Worm (Caenorhabditis elegans) whole organism, midembryonic: ENCODE measurements around the gene Y105C5A.10.
A peak's percentile ranks its signal among the peaks of the same experiment; 100 is the strongest.
"Not testable (repeated sequence)": the region's sequence is repeated elsewhere in the genome, so short reads cannot be mapped to it uniquely, and the experiment has no call there.

Experiments used
- flt-1 ChIP-seq: fragments of 200-800 bp; sonication (Bioruptor generic); IDR thresholded peaks from 2 replicates; pipeline ENCODE4 v1.3.6; 2022; ENCODE audit warnings: missing genetic modification characterization, missing compliant biosample characterization
- med-1 ChIP-seq: sonication (generic microtip); optimal IDR thresholded peaks from 2 replicates; lab custom pipeline; 2017; ENCODE audit warnings: missing genetic modification characterization, mild to moderate bottlenecking, missing compliant biosample characterization, antibody characterized with exemption, missing genetic modification reagents; ENCODE audit not compliant: insufficient read depth
- ref-1 ChIP-seq: fragments of 200-800 bp; sonication (Bioruptor generic); conservative IDR thresholded peaks from 2 replicates; pipeline ENCODE4 v1.3.6; 2022; ENCODE audit warnings: missing genetic modification reagents, missing genetic modification characterization, missing compliant biosample characterization
- tab-1 ChIP-seq: fragments of 200-800 bp; sonication (Bioruptor generic); IDR thresholded peaks from 2 replicates; pipeline ENCODE4 v1.3.6; 2022; ENCODE audit warnings: missing genetic modification characterization, missing compliant biosample characterization

DNA sequence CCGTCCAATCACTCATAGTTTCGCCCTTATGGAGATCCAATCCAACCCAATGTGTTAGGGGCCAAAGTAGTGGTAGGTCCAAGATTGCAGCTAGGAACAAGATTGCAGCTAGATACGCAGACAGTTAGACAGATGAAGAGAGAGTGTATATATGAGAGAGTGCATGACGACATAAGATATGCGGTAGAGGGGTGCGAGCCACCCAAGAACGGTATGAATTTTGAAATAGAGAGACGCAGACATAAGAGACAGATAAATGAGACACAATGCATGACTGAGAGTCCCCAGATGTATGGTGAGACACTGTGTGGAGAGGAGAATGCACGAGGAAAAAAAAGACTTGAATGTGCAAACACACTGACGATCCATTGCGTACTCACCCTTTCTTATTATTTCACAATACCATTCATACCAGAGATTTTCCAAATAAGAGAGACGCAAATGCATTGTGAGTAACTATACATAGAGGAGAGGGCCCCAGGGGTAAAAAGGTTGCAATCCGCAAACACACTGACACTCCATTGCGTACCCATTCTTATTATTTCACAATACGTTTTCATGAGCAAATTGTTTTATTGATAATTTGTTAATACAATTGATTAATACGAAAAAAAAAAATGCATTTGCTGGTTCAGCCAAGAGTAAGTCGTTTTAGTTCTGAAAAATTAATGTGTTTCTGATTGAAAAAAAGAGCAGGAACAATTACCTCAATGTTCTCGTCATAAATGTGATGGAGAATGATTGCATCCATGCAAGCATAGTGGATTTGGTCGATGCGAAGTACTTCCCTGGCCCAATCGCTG, 11.1 kb downstream of the Y105C5A.10 start, which contains the start of the genes Y105C5A.1268 and Y105C5A.1272:
- TF ChIP-seq ref-1 (GFP tag; lab: Robert Waterston, UW); tab-1 (GFP tag; lab: Robert Waterston, UW); med-1: not testable (repeated sequence)
- peak; percentile 61; the same call in 1 of the 2 replicates for TF ChIP-seq flt-1 (GFP tag; lab: Robert Waterston, UW)
